Worm (Caenorhabditis elegans) whole organism, mixed stage, embryonic: ENCODE data around the gene ZK686.2.

ENCODE experiments used
- ces-1 ChIP-seq: fragments of 150-350 bp; optimal IDR thresholded peaks from 2 replicates; lab custom pipeline; 2014; ENCODE audit warnings: missing biosample characterization, missing genetic modification reagents, missing genetic modification characterization
- elt-1 ChIP-seq: sonication (generic microtip); optimal IDR thresholded peaks from 2 replicates; lab custom pipeline; 2017; ENCODE audit warnings: missing genetic modification characterization, mild to moderate bottlenecking, missing compliant biosample characterization, antibody characterized with exemption, moderate library complexity, borderline replicate concordance; ENCODE audit not compliant: insufficient read depth
- elt-3 ChIP-seq: fragments of 150-350 bp; optimal IDR thresholded peaks from 2 replicates; lab custom pipeline; 2014; ENCODE audit warnings: missing biosample characterization, missing genetic modification characterization
- hlh-1 ChIP-seq: fragments of 150-350 bp; optimal IDR thresholded peaks from 2 replicates; lab custom pipeline; 2014; ENCODE audit warnings: missing biosample characterization, missing genetic modification reagents, missing genetic modification characterization
- lsy-2 ChIP-seq: fragments of 150-350 bp; optimal IDR thresholded peaks from 2 replicates; lab custom pipeline; 2014; ENCODE audit warnings: missing biosample characterization, missing genetic modification characterization
- mab-5 ChIP-seq: fragments of 150-350 bp; optimal IDR thresholded peaks from 2 replicates; lab custom pipeline; 2014; ENCODE audit warnings: missing biosample characterization, missing genetic modification characterization
- nhr-237 ChIP-seq: fragments of 150-350 bp; optimal IDR thresholded peaks from 2 replicates; lab custom pipeline; 2014; ENCODE audit warnings: missing biosample characterization, missing genetic modification characterization
- nhr-76 ChIP-seq: sonication (generic microtip); optimal IDR thresholded peaks from 2 replicates; lab custom pipeline; 2017; ENCODE audit warnings: missing biosample characterization, missing genetic modification characterization
- snpc-4 ChIP-seq: fragments of 150-350 bp; optimal IDR thresholded peaks from 2 replicates; lab custom pipeline; 2014; ENCODE audit warnings: missing biosample characterization, missing genetic modification characterization
- unc-62 ChIP-seq: fragments of 150-350 bp; optimal IDR thresholded peaks from 2 replicates; lab custom pipeline; 2014; ENCODE audit warnings: missing biosample characterization, missing genetic modification reagents, missing genetic modification characterization
- ztf-11 ChIP-seq: fragments of 150-350 bp; optimal IDR thresholded peaks from 2 replicates; lab custom pipeline; 2014; ENCODE audit warnings: missing biosample characterization, missing genetic modification characterization

- no peak for TF ChIP-seq ztf-11
- TF ChIP-seq hlh-1 (tag; lab: Kevin White, UChicago): peak; percentile 67
- no peak for TF ChIP-seq ces-1 (GFP tag; lab: Kevin White, UChicago)
- TF ChIP-seq nhr-237 (tag; lab: Kevin White, UChicago): no peak
- TF ChIP-seq elt-3: no peak
- no peak for TF ChIP-seq lsy-2 (tag; lab: Kevin White, UChicago)
- no peak for TF ChIP-seq elt-1
- peak; percentile 47 for TF ChIP-seq unc-62 (GFP tag; lab: Kevin White, UChicago)
- TF ChIP-seq nhr-76 (tag; lab: Kevin White, UChicago): no peak
- no peak for TF ChIP-seq mab-5 (tag; lab: Kevin White, UChicago)
- no peak for TF ChIP-seq snpc-4 (tag; lab: Kevin White, UChicago)
These were observed 37.4 kb downstream of the ZK686.2 start for ce11 chrIII:7728494-7728893.
